Worm (Caenorhabditis elegans) whole organism, L2 larva: ENCODE results near the gene mct-5.

Experiments
- unc-62 ChIP-seq: fragments of 150-350 bp; optimal IDR thresholded peaks from 2 replicates; lab custom pipeline; 2014; ENCODE audit warnings: missing biosample characterization, missing genetic modification reagents, missing genetic modification characterization
- ztf-11 ChIP-seq: sonication (generic microtip); optimal IDR thresholded peaks from 2 replicates; lab custom pipeline; 2017; ENCODE audit warnings: missing biosample characterization, missing genetic modification characterization

ce11 chrII:7111012-7111656 is 12.7 kb upstream of the mct-5 start:
- TF ChIP-seq unc-62 (GFP tag; lab: Kevin White, UChicago), result no peak
- TF ChIP-seq ztf-11, result no peak
